Worm (Caenorhabditis elegans): ENCODE measurements around the gene C47A4.1.

- no peak for TF ChIP-seq dao-5 (tag; optimal IDR thresholded peaks at IDR 0.05)
- TF ChIP-seq him-1 (tag; optimal IDR thresholded peaks at IDR 0.05), result no peak
- TF ChIP-seq W03F9.2 (tag; optimal IDR thresholded peaks at IDR 0.05), result no peak
These were observed 31.4 kb downstream of the C47A4.1 start for ce11 chrIV:13684827-13685226.
